Worm (Caenorhabditis elegans) whole organism, young adult: ENCODE results near the gene srh-128.

Experiments used
- B0019.2 ChIP-seq: fragments of 200-800 bp; sonication (Bioruptor generic); conservative IDR thresholded peaks from 2 replicates; pipeline ENCODE4 v1.3.6; 2022; ENCODE audit warnings: missing genetic modification reagents, missing genetic modification characterization, missing compliant biosample characterization
- B0035.1 ChIP-seq: sonication (generic microtip); optimal IDR thresholded peaks from 2 replicates; lab custom pipeline; 2016; ENCODE audit warnings: missing genetic modification characterization, mild to moderate bottlenecking, missing compliant biosample characterization, missing genotype, missing genetic modification reagents
- D2030.7 ChIP-seq: fragments of 200-800 bp; sonication (Bioruptor generic); IDR thresholded peaks from 2 replicates; pipeline ENCODE4 v1.3.6; 2022; ENCODE audit warnings: missing genetic modification reagents, missing genetic modification characterization, missing compliant biosample characterization
- F23B12.7 ChIP-seq: sonication (generic microtip); optimal IDR thresholded peaks from 2 replicates; lab custom pipeline; 2017; ENCODE audit warnings: missing genetic modification characterization, mild to moderate bottlenecking, missing compliant biosample characterization, antibody characterized with exemption, moderate library complexity; ENCODE audit not compliant: insufficient read depth
- F37B4.10 ChIP-seq: fragments of 200-800 bp; sonication (Bioruptor generic); IDR thresholded peaks from 2 replicates; pipeline ENCODE4 v1.3.6; 2022; ENCODE audit warnings: missing genetic modification characterization, missing compliant biosample characterization
- F52B5.7 ChIP-seq: sonication (generic microtip); optimal IDR thresholded peaks from 2 replicates; lab custom pipeline; 2016; ENCODE audit warnings: mild to moderate bottlenecking, missing genetic modification characterization, missing compliant biosample characterization
- F57C9.4 ChIP-seq: sonication (generic microtip); optimal IDR thresholded peaks from 2 replicates; lab custom pipeline; 2017; ENCODE audit warnings: mild to moderate bottlenecking, missing genetic modification characterization, missing compliant biosample characterization
- Y53G8AR.9 ChIP-seq: fragments of 200-800 bp; sonication (Bioruptor generic); conservative IDR thresholded peaks from 2 replicates; pipeline ENCODE4 v1.3.6; 2022; ENCODE audit warnings: missing genetic modification reagents, missing genetic modification characterization, missing compliant biosample characterization
- Y67H2A.10 ChIP-seq: fragments of 200-800 bp; sonication (Bioruptor generic); conservative IDR thresholded peaks from 2 replicates; pipeline ENCODE4 v1.3.6; 2022; ENCODE audit warnings: missing genetic modification reagents, missing genetic modification characterization, missing compliant biosample characterization
- Y79H2A.3 ChIP-seq: fragments of 200-800 bp; sonication (Bioruptor generic); conservative IDR thresholded peaks from 2 replicates; pipeline ENCODE4 v1.3.6; 2022; ENCODE audit warnings: missing genetic modification reagents, missing genetic modification characterization, missing compliant biosample characterization
- ZK185.1 ChIP-seq: sonication (generic microtip); optimal IDR thresholded peaks from 2 replicates; lab custom pipeline; 2016; ENCODE audit warnings: mild to moderate bottlenecking, missing genetic modification characterization, missing compliant biosample characterization; ENCODE audit not compliant: poor library complexity, severe bottlenecking
- bed-1 ChIP-seq: fragments of 200-800 bp; sonication (Bioruptor generic); IDR thresholded peaks from 2 replicates; pipeline ENCODE4 v1.3.6; 2022; ENCODE audit warnings: missing genetic modification reagents, missing genetic modification characterization, missing compliant biosample characterization
- ceh-79 ChIP-seq: sonication (generic microtip); optimal IDR thresholded peaks from 2 replicates; lab custom pipeline; 2017; ENCODE audit warnings: mild to moderate bottlenecking, missing genetic modification characterization, missing compliant biosample characterization
- ceh-91 ChIP-seq: fragments of 200-800 bp; sonication (Bioruptor generic); IDR thresholded peaks from 2 replicates; pipeline ENCODE4 v1.3.6; 2022; ENCODE audit warnings: missing genetic modification reagents, missing genetic modification characterization, missing compliant biosample characterization
- dox-1 ChIP-seq: fragments of 200-800 bp; sonication (Bioruptor generic); IDR thresholded peaks from 2 replicates; pipeline ENCODE4 v1.3.6; 2022; ENCODE audit warnings: missing genetic modification reagents, missing genetic modification characterization, missing compliant biosample characterization
- egrh-3 ChIP-seq: fragments of 200-800 bp; sonication (Bioruptor generic); IDR thresholded peaks from 2 replicates; pipeline ENCODE4 v1.3.6; 2022; ENCODE audit warnings: missing genetic modification reagents, missing genetic modification characterization, missing compliant biosample characterization
- fkh-3 ChIP-seq: sonication (generic microtip); optimal IDR thresholded peaks from 2 replicates; lab custom pipeline; 2016; ENCODE audit warnings: mild to moderate bottlenecking, missing genetic modification characterization, missing compliant biosample characterization
- him-1 ChIP-seq: sonication (generic microtip); optimal IDR thresholded peaks from 2 replicates; lab custom pipeline; 2016; ENCODE audit warnings: missing genotype, missing genetic modification reagents, missing genetic modification characterization, missing compliant biosample characterization
- hmg-1.2 ChIP-seq: fragments of 200-800 bp; sonication (Bioruptor generic); IDR thresholded peaks from 2 replicates; pipeline ENCODE4 v1.3.6; 2022; ENCODE audit warnings: missing genetic modification reagents, missing genetic modification characterization, missing compliant biosample characterization
- hsf-1 ChIP-seq: fragments of 200-800 bp; sonication (Bioruptor generic); IDR thresholded peaks from 2 replicates; pipeline ENCODE4 v1.3.6; 2022; ENCODE audit warnings: missing genetic modification reagents, missing genetic modification characterization, missing compliant biosample characterization
- lag-1 ChIP-seq: fragments of 200-800 bp; sonication (Bioruptor generic); IDR thresholded peaks from 2 replicates; pipeline ENCODE4 v1.3.6; 2022; ENCODE audit warnings: missing genetic modification reagents, missing genetic modification characterization, missing compliant biosample characterization
- lin-26 ChIP-seq: fragments of 200-800 bp; sonication (Bioruptor generic); IDR thresholded peaks from 2 replicates; pipeline ENCODE4 v1.3.6; 2022; ENCODE audit warnings: missing genetic modification reagents, missing genetic modification characterization, missing compliant biosample characterization
- madf-3 ChIP-seq: fragments of 200-800 bp; sonication (Bioruptor generic); IDR thresholded peaks from 2 replicates; pipeline ENCODE4 v1.3.6; 2022; ENCODE audit warnings: missing genetic modification reagents, missing genetic modification characterization, missing compliant biosample characterization
- madf-6 ChIP-seq: fragments of 200-800 bp; sonication (Bioruptor generic); IDR thresholded peaks from 2 replicates; pipeline ENCODE4 v1.3.6; 2022; ENCODE audit warnings: missing genetic modification reagents, missing genetic modification characterization, missing compliant biosample characterization
- mel-28 ChIP-seq: sonication (generic microtip); optimal IDR thresholded peaks from 2 replicates; lab custom pipeline; 2016; ENCODE audit warnings: borderline replicate concordance, mild to moderate bottlenecking, missing genetic modification characterization, missing compliant biosample characterization
- mxl-1 ChIP-seq: sonication (generic microtip); optimal IDR thresholded peaks from 2 replicates; lab custom pipeline; 2016; ENCODE audit warnings: missing genetic modification characterization, missing compliant biosample characterization
- nfyb-1 ChIP-seq: fragments of 200-800 bp; sonication (Bioruptor generic); IDR thresholded peaks from 2 replicates; pipeline ENCODE4 v1.3.6; 2022; ENCODE audit warnings: missing genetic modification reagents, missing genetic modification characterization, missing compliant biosample characterization
- nhr-120 ChIP-seq: fragments of 200-800 bp; sonication (Bioruptor generic); IDR thresholded peaks from 2 replicates; pipeline ENCODE4 v1.3.6; 2022; ENCODE audit warnings: missing genetic modification characterization, missing compliant biosample characterization
- nhr-179 ChIP-seq: sonication (generic microtip); optimal IDR thresholded peaks from 2 replicates; lab custom pipeline; 2016; ENCODE audit warnings: mild to moderate bottlenecking, missing genetic modification characterization, missing compliant biosample characterization
- nhr-80 ChIP-seq: sonication (generic microtip); optimal IDR thresholded peaks from 2 replicates; lab custom pipeline; 2016; ENCODE audit warnings: missing genetic modification characterization, missing compliant biosample characterization
- rcor-1 ChIP-seq: fragments of 200-800 bp; sonication (Bioruptor generic); IDR thresholded peaks from 2 replicates; pipeline ENCODE4 v1.3.6; 2022; ENCODE audit warnings: missing genetic modification reagents, missing genetic modification characterization, missing compliant biosample characterization
- rpc-1 ChIP-seq, 2 experiments: fragments of 150-350 bp in 1 of 2; sonication (generic microtip) in 1 of 2; optimal IDR thresholded peaks; 2 replicates each; lab custom pipeline; 2014 to 2018; ENCODE audit warnings: missing biosample characterization in 1 of 2, missing genetic modification characterization in 1 of 2, missing genetic modification reagents in 1 of 2, missing genotype in 1 of 2
- sdz-38 ChIP-seq: sonication (generic microtip); optimal IDR thresholded peaks from 2 replicates; lab custom pipeline; 2016; ENCODE audit warnings: missing genotype, missing genetic modification characterization, missing compliant biosample characterization
- snpc-1.1 ChIP-seq: sonication (generic microtip); optimal IDR thresholded peaks from 2 replicates; lab custom pipeline; 2017; ENCODE audit warnings: missing genetic modification characterization, mild to moderate bottlenecking, missing compliant biosample characterization, antibody characterized with exemption, moderate library complexity, missing genotype, missing genetic modification reagents; ENCODE audit not compliant: insufficient read depth
- snpc-4 ChIP-seq, 5 experiments: fragments of 150-350 bp in 1 of 5; sonication (generic microtip) in 4 of 5; optimal IDR thresholded peaks; 2 replicates each; lab custom pipeline; 2014 to 2018; ENCODE audit warnings: missing genetic modification characterization in 5 of 5, missing biosample characterization in 3 of 5, antibody characterized with exemption in 2 of 5, mild to moderate bottlenecking in 2 of 5, missing compliant biosample characterization in 2 of 5, missing genotype in 2 of 5, moderate library complexity in 2 of 5, missing genetic modification reagents in 1 of 5
- somi-1 ChIP-seq: fragments of 200-800 bp; sonication (Bioruptor generic); optimal IDR thresholded peaks from 2 replicates; lab custom pipeline; 2018; ENCODE audit warnings: mild to moderate bottlenecking, missing genetic modification characterization, missing compliant biosample characterization
- sptf-2 ChIP-seq: fragments of 200-800 bp; sonication (Bioruptor generic); optimal IDR thresholded peaks from 2 replicates; lab custom pipeline; 2018; ENCODE audit warnings: mild to moderate bottlenecking, missing genetic modification characterization, missing compliant biosample characterization
- tbp1 ChIP-seq: fragments of 200-800 bp; sonication (Bioruptor generic); optimal IDR thresholded peaks from 2 replicates; lab custom pipeline; 2018; ENCODE audit warnings: mild to moderate bottlenecking, missing genetic modification characterization, missing compliant biosample characterization
- tlf-1 ChIP-seq: fragments of 200-800 bp; sonication (Bioruptor generic); optimal IDR thresholded peaks from 2 replicates; lab custom pipeline; 2018; ENCODE audit warnings: mild to moderate bottlenecking, missing genetic modification characterization, missing compliant biosample characterization
- zfh-2 ChIP-seq: fragments of 200-800 bp; sonication (Bioruptor generic); conservative IDR thresholded peaks from 2 replicates; pipeline ENCODE4 v1.3.6; 2022; ENCODE audit warnings: missing genetic modification reagents, missing genetic modification characterization, missing compliant biosample characterization
- ztf-3 ChIP-seq: fragments of 200-800 bp; sonication (Bioruptor generic); optimal IDR thresholded peaks from 2 replicates; lab custom pipeline; 2018; ENCODE audit warnings: mild to moderate bottlenecking, missing genetic modification characterization, missing compliant biosample characterization
- ztf-6 ChIP-seq: fragments of 200-800 bp; sonication (Bioruptor generic); IDR thresholded peaks from 2 replicates; pipeline ENCODE4 v1.3.6; 2022; ENCODE audit warnings: missing genetic modification reagents, missing genetic modification characterization, missing compliant biosample characterization

Gene srh-128

DNA sequence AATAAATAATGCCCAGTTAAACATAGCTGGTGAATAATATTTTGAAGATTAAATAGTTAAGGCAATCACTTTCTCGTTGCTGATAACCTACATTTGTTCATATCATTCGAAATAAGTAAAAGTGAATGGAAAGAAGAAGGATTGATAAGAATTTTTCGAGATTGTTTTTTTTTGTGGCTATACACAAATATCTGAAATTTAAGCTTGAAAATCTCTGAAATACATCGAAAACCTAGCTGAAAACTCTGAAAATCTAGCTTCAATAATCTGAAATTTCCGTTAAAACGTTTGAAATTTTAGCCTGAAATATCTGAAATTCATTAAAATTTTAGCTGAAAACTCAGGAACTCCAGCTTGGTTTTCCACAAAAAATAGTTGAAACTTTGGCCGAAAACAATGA is 34.5 kb upstream of the srh-128 start, which contains the start of gene T05A8.6:
T05A8.6 (minus strand) TSS at position 101 of the 400 bp plus-strand sequence.
- TF ChIP-seq madf-3 (GFP tag; lab: Robert Waterston, UW) (no peak), B0035.1 (no peak), nhr-80 (tag; lab: Kevin White, UChicago) (no peak), tlf-1 (GFP tag; lab: Kevin White, UChicago) (no peak), hsf-1 (GFP tag; lab: Robert Waterston, UW) (no peak)

ce11 chrII:2736938-2737337 is 31.8 kb upstream of the srh-128 start:
- no peak for TF ChIP-seq sdz-38
- TF ChIP-seq sptf-2 (GFP tag; lab: Kevin White, UChicago) = peak; percentile 14
- no peak for TF ChIP-seq rcor-1 (GFP tag; lab: Robert Waterston, UW)
- TF ChIP-seq egrh-3 = peak; percentile 50
- peak; percentile 70 for TF ChIP-seq zfh-2 (GFP tag; lab: Robert Waterston, UW)
- TF ChIP-seq D2030.7 (GFP tag; lab: Robert Waterston, UW) = 0 out of 2 replicates have a peak, but pooled peaks have one; percentile 22
- no peak for TF ChIP-seq snpc-4 (GFP tag; optimal IDR thresholded peaks at IDR 0.05; lab: Kevin White, UChicago)
- peak in 2 of 4 experiments; percentile 30 to 66 for TF ChIP-seq snpc-4 (tag; optimal IDR thresholded peaks at IDR 0.05; lab: Kevin White, UChicago)

DNA sequence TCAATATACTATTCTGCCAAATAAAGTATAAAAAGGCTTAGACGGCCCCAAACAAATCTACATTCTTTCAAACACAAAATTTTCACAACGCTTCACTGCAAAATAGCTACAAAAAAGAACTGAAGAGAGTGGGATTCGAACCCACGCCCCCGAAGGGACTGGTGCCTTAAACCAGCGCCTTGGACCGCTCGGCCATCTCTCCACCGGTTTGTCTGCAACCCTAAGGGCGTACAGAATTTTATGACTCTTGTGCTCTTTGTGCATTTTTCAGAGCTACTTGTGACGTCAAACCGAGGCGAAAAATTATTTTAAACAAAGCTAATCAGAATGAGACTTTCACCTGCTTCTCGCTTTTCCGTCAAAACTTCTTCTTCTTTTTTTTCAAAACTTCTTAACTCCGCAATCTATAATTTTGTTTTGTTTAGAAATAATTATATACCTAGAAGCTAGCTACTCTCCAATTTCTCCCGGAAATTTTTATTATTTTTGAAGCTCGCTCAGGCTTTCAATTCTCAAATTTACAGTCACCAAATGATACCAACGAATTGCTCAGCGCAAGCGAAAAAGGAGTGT is 31.1 kb upstream of the srh-128 start, which contains the start of gene T05A8.8:
T05A8.8 (plus strand) TSS at position 523 of the 573 bp plus-strand sequence.
- TF ChIP-seq snpc-4 (GFP tag; optimal IDR thresholded peaks at IDR 0.05; lab: Kevin White, UChicago) (no peak), snpc-4 (tag; optimal IDR thresholded peaks at IDR 0.05; lab: Kevin White, UChicago) (no peak), F23B12.7 (tag; lab: Kevin White, UChicago) (no peak), sptf-2 (GFP tag; lab: Kevin White, UChicago) (no peak), mel-28 (tag; lab: Kevin White, UChicago) (no peak), mxl-1 (no peak), F57C9.4 (tag; lab: Kevin White, UChicago) (no peak), rpc-1 (optimal IDR thresholded peaks at IDR 0.05; lab: Kevin White, UChicago) (peak; percentile 48), rpc-1 (tag; optimal IDR thresholded peaks at IDR 0.05; lab: Kevin White, UChicago) (peak; percentile 74), ceh-79 (tag; lab: Kevin White, UChicago) (no peak), Y67H2A.10 (GFP tag; lab: Robert Waterston, UW) (no peak), snpc-1.1 (tag; lab: Kevin White, UChicago) (no peak), lin-26 (GFP tag; lab: Robert Waterston, UW) (peak; percentile 50; the same call in 1 of the 2 replicates), somi-1 (GFP tag; lab: Kevin White, UChicago) (no peak), F37B4.10 (GFP tag; lab: Robert Waterston, UW) (no peak), tbp1 (GFP tag; lab: Kevin White, UChicago) (peak; percentile 86), F52B5.7 (tag; lab: Kevin White, UChicago) (no peak), nhr-179 (no peak), nfyb-1 (GFP tag; lab: Robert Waterston, UW) (0 out of 2 replicates have a peak, but pooled peaks have one; percentile 14), dox-1 (GFP tag; lab: Robert Waterston, UW) (no peak), B0019.2 (GFP tag; lab: Robert Waterston, UW) (no peak), lag-1 (no peak), Y79H2A.3 (GFP tag; lab: Robert Waterston, UW) (no peak), hmg-1.2 (GFP tag; lab: Robert Waterston, UW) (peak; percentile 23; the same call in 1 of the 2 replicates), madf-6 (GFP tag; lab: Robert Waterston, UW) (peak; percentile 32; the same call in 1 of the 2 replicates), bed-1 (GFP tag; lab: Robert Waterston, UW) (no peak), ZK185.1 (tag; lab: Kevin White, UChicago) (no peak), Y53G8AR.9 (GFP tag; lab: Robert Waterston, UW) (no peak), ztf-3 (GFP tag; lab: Kevin White, UChicago) (no peak), ztf-6 (GFP tag; lab: Robert Waterston, UW) (no peak), him-1 (tag; lab: Kevin White, UChicago) (no peak), hsf-1 (GFP tag; lab: Robert Waterston, UW) (0 out of 2 replicates have a peak, but pooled peaks have one; percentile 15), D2030.7 (GFP tag; lab: Robert Waterston, UW) (peak; percentile 45), ceh-91 (GFP tag; lab: Robert Waterston, UW) (no peak), fkh-3 (tag; lab: Kevin White, UChicago) (no peak), nhr-120 (0 out of 2 replicates have a peak, but pooled peaks have one; percentile 40)
